Worm (Caenorhabditis elegans): ENCODE measurements around the gene ergi-3.
A peak's percentile ranks its signal among the peaks of the same experiment; 100 is the strongest.

ergi-3 gene

DNA sequence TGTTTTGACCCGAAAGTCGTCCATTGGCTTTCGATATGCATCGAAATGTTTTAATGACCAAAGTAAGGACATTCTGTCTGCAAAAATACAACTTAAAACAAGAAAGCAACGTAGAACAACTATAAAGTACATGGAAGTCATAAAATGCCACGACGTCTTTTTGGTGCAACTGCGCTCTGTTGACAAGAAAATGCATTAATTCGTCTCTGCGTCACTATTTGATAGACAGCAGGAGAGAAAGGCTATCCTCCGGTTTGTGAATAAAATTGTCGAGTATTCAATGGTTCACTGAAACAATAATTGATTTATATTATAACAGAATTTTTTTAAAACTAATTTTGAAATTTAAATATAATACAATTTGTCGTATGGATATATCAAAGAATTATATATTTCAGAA, at the start of gene ergi-3:
Gene ergi-3 (minus strand): TSS at position 311 of the 400 bp plus-strand sequence.
- TF ChIP-seq klf-2 (GFP tag; conservative IDR thresholded peaks at IDR 0.05) (no peak), ref-1 (GFP tag; conservative IDR thresholded peaks at IDR 0.05) (no peak), cog-1 (tag; optimal IDR thresholded peaks at IDR 0.05) (peak; percentile 53)

DNA sequence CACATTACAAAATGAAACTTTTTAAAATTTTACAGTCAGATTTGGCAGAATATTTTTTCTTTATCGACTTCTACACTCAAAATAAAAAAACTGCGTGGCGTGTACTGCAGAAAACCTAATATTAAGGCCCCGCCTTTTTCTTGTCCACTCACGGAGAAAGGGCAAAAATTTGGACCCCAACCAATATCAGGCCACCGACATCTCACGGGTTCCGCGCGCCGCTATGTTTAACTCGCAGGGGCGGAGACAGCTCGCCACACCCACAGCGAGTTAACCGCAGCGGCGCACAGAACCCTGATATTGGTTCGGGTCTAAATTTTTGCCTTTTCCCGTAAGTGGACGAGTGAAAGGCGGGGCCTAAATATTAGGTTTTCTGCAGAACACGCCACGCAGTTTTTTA, 47.2 kb upstream of the ergi-3 start:
- no peak for TF ChIP-seq med-1 (GFP tag; optimal IDR thresholded peaks at IDR 0.05; ENCODE audit: insufficient read depth)

DNA sequence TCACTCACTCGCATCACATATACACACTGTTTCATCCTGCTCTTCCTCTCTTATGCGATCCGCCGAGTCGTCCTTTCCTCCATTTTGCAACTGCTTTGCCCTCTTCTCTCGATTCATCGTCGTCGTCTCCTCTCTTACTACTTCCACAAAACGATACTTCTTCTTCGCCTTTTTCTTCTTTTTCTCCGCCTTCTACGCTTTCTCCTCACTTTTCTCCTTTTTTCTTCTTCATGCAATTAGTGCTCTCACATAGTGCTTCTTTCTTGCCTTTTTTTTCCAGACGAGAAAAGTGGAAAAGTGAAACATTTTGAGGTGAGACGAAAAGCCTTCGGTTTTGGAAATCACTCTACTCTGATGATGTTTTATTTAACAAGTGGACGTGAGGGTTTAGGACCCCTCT, 43.0 kb upstream of the ergi-3 start:
- TF ChIP-seq ref-1 (GFP tag; conservative IDR thresholded peaks at IDR 0.05): no peak
- no peak for TF ChIP-seq tab-1 (GFP tag; IDR thresholded peaks at IDR 0.05)
- no peak for TF ChIP-seq flt-1 (GFP tag; IDR thresholded peaks at IDR 0.05)
- TF ChIP-seq med-1 (GFP tag; optimal IDR thresholded peaks at IDR 0.05; ENCODE audit: insufficient read depth): no peak
- no peak for TF ChIP-seq klf-2 (GFP tag; conservative IDR thresholded peaks at IDR 0.05)
- TF ChIP-seq ztf-29 (GFP tag; IDR thresholded peaks at IDR 0.05): no peak
- no peak for TF ChIP-seq cog-1 (tag; optimal IDR thresholded peaks at IDR 0.05)
- TF ChIP-seq T22C8.4 (GFP tag; IDR thresholded peaks at IDR 0.05): no peak
- no peak for TF ChIP-seq ztf-23 (GFP tag; IDR thresholded peaks at IDR 0.05)

DNA sequence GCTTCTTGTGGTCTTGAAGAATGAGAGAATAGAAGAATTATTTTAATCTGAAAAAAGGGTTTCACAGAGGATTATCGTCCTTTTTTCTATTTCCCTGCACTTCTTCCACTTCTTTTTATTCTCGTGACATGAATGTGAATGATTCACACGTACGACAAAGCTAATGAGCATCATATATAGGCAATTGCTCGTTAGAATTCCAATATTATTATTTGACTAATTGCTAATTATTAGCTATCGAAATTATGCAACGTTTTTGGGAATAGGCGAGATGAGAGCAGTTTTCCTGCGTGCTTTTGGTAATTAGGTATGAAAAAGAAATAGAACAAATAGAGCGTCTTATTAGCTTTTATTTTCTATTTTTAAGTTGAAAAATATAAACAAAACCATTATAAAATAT, 41.2 kb upstream of the ergi-3 start:
- TF ChIP-seq ztf-23 (GFP tag; IDR thresholded peaks at IDR 0.05): no peak
- TF ChIP-seq ref-1 (GFP tag; conservative IDR thresholded peaks at IDR 0.05): no peak
- TF ChIP-seq cog-1 (tag; optimal IDR thresholded peaks at IDR 0.05): no peak
- no peak for TF ChIP-seq tab-1 (GFP tag; IDR thresholded peaks at IDR 0.05)
- TF ChIP-seq med-1 (GFP tag; optimal IDR thresholded peaks at IDR 0.05; ENCODE audit: insufficient read depth): no peak
- TF ChIP-seq flt-1 (GFP tag; IDR thresholded peaks at IDR 0.05): no peak
- no peak for TF ChIP-seq klf-2 (GFP tag; conservative IDR thresholded peaks at IDR 0.05)
- TF ChIP-seq T22C8.4 (GFP tag; IDR thresholded peaks at IDR 0.05): no peak
- no peak for TF ChIP-seq ztf-29 (GFP tag; IDR thresholded peaks at IDR 0.05)

- TF ChIP-seq ref-1 (GFP tag; conservative IDR thresholded peaks at IDR 0.05): no peak
- no peak for TF ChIP-seq T22C8.4 (GFP tag; IDR thresholded peaks at IDR 0.05)
- TF ChIP-seq tab-1 (GFP tag; IDR thresholded peaks at IDR 0.05): no peak
- TF ChIP-seq cog-1 (tag; optimal IDR thresholded peaks at IDR 0.05): no peak
- TF ChIP-seq med-1 (GFP tag; optimal IDR thresholded peaks at IDR 0.05; ENCODE audit: insufficient read depth): no peak
- TF ChIP-seq klf-2 (GFP tag; conservative IDR thresholded peaks at IDR 0.05): no peak
- no peak for TF ChIP-seq ztf-23 (GFP tag; IDR thresholded peaks at IDR 0.05)
- TF ChIP-seq flt-1 (GFP tag; IDR thresholded peaks at IDR 0.05): no peak
- TF ChIP-seq ztf-29 (GFP tag; IDR thresholded peaks at IDR 0.05): no peak
Observed at ce11 chrX:15655623-15656022, 39.1 kb upstream of the ergi-3 start.

ce11 chrX:15654969-15655368, 38.4 kb upstream of the ergi-3 start:
- TF ChIP-seq cog-1 (tag; optimal IDR thresholded peaks at IDR 0.05): no peak
- TF ChIP-seq klf-2 (GFP tag; conservative IDR thresholded peaks at IDR 0.05): no peak
- TF ChIP-seq med-1 (GFP tag; optimal IDR thresholded peaks at IDR 0.05; ENCODE audit: insufficient read depth): no peak
- no peak for TF ChIP-seq ref-1 (GFP tag; conservative IDR thresholded peaks at IDR 0.05)
- no peak for TF ChIP-seq tab-1 (GFP tag; IDR thresholded peaks at IDR 0.05)
- TF ChIP-seq ztf-29 (GFP tag; IDR thresholded peaks at IDR 0.05): no peak
- no peak for TF ChIP-seq T22C8.4 (GFP tag; IDR thresholded peaks at IDR 0.05)

ce11 chrX:15653196-15653595, 36.6 kb upstream of the ergi-3 start:
- TF ChIP-seq T22C8.4 (GFP tag; IDR thresholded peaks at IDR 0.05) (no peak), tab-1 (GFP tag; IDR thresholded peaks at IDR 0.05) (no peak), klf-2 (GFP tag; conservative IDR thresholded peaks at IDR 0.05) (no peak), ref-1 (GFP tag; conservative IDR thresholded peaks at IDR 0.05) (no peak), ztf-23 (GFP tag; IDR thresholded peaks at IDR 0.05) (no peak), cog-1 (tag; optimal IDR thresholded peaks at IDR 0.05) (no peak), ztf-29 (GFP tag; IDR thresholded peaks at IDR 0.05) (no peak), med-1 (GFP tag; optimal IDR thresholded peaks at IDR 0.05; ENCODE audit: insufficient read depth) (no peak), flt-1 (GFP tag; IDR thresholded peaks at IDR 0.05) (no peak)

ce11 chrX:15650919-15651420, 34.4 kb upstream of the ergi-3 start, which contains the start of gene F59D12.3:
Gene F59D12.3, minus strand, starts transcription at chrX:15650969.
- TF ChIP-seq T22C8.4 (GFP tag; IDR thresholded peaks at IDR 0.05) (no peak), flt-1 (GFP tag; IDR thresholded peaks at IDR 0.05) (no peak), klf-2 (GFP tag; conservative IDR thresholded peaks at IDR 0.05) (no peak), cog-1 (tag; optimal IDR thresholded peaks at IDR 0.05) (no peak), ztf-29 (GFP tag; IDR thresholded peaks at IDR 0.05) (no peak)

ce11 chrX:15650428-15650827, 33.9 kb upstream of the ergi-3 start:
- TF ChIP-seq ztf-23 (GFP tag; IDR thresholded peaks at IDR 0.05) (no peak), tab-1 (GFP tag; IDR thresholded peaks at IDR 0.05) (no peak), cog-1 (tag; optimal IDR thresholded peaks at IDR 0.05) (no peak), ref-1 (GFP tag; conservative IDR thresholded peaks at IDR 0.05) (no peak), klf-2 (GFP tag; conservative IDR thresholded peaks at IDR 0.05) (no peak), med-1 (GFP tag; optimal IDR thresholded peaks at IDR 0.05; ENCODE audit: insufficient read depth) (no peak), ztf-29 (GFP tag; IDR thresholded peaks at IDR 0.05) (no peak), flt-1 (GFP tag; IDR thresholded peaks at IDR 0.05) (no peak), T22C8.4 (GFP tag; IDR thresholded peaks at IDR 0.05) (no peak)

DNA sequence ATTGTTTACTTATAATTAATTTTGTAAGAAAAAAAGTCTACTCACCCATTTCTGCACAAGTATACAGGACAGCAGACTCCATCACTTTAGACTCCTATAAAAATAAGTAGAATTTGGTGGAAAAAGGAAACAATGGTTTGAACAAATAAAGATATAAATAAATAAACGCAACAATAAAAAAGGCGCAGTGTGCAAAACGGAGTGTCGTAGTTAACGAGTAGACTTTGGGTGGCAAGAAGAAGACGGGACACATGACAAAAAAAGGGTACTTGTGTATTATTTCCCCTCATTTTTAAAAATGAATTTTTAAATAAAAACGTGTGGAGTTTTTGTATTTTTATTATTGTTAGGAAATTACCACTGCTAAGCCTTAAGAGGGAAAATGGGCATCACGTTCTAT, 30.7 kb upstream of the ergi-3 start, which contains the start of gene F59D12.5:
Gene F59D12.5 (minus strand): TSS at position 94 of the 400 bp plus-strand sequence.
- TF ChIP-seq med-1 (GFP tag; optimal IDR thresholded peaks at IDR 0.05; ENCODE audit: insufficient read depth): no peak
- no peak for TF ChIP-seq klf-2 (GFP tag; conservative IDR thresholded peaks at IDR 0.05)
- TF ChIP-seq flt-1 (GFP tag; IDR thresholded peaks at IDR 0.05): no peak
- TF ChIP-seq ref-1 (GFP tag; conservative IDR thresholded peaks at IDR 0.05): no peak
- no peak for TF ChIP-seq T22C8.4 (GFP tag; IDR thresholded peaks at IDR 0.05)
- TF ChIP-seq tab-1 (GFP tag; IDR thresholded peaks at IDR 0.05): no peak
- TF ChIP-seq ztf-29 (GFP tag; IDR thresholded peaks at IDR 0.05): no peak
- no peak for TF ChIP-seq ztf-23 (GFP tag; IDR thresholded peaks at IDR 0.05)
- TF ChIP-seq cog-1 (tag; optimal IDR thresholded peaks at IDR 0.05): no peak
